Fruit fly (Drosophila melanogaster): ENCODE data around the gene Hpr1.

DNA sequence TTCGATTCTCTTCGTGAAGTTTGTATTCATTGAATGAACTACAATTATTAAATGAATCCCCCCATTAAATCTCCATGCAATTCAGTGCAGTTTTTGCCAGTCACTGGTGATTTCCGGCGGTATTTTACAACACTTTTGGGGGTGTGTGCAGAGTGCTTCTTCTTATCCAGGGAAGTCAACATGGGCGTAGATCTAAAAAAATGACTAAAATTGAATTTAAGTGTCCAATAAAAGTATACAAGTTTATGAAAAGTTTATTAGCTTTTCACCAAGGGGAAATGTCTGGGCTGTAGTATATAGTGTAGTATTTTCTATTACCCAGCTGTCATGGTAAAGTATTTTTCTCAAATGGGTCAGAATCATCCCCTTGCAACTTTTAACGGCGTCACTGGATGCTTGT, 29.7 kb downstream of the Hpr1 start, which contains the start of gene Hpf1:
- peak; percentile 98 for TF ChIP-seq fd85E (GFP tag; optimal IDR thresholded peaks at IDR 0.05)
- peak; percentile 100 for TF ChIP-seq OdsH (GFP tag; optimal IDR thresholded peaks at IDR 0.05)
- peak; percentile 100 for TF ChIP-seq Eip78C (GFP tag)
- TF ChIP-seq CG11902 (GFP tag; optimal IDR thresholded peaks at IDR 0.05): peak; percentile 98
- TF ChIP-seq Ets96B (tag; optimal IDR thresholded peaks at IDR 0.05): peak; percentile 99
- peak; percentile 99 for TF ChIP-seq Lpt (GFP tag; optimal IDR thresholded peaks at IDR 0.05)

All from whole organism, prepupa.